Fruit fly (Drosophila melanogaster) whole organism, adult: ENCODE measurements around the gene CG13251.

Experiments used
- CG5204 ChIP-seq: fragments of 200-800 bp; sonication (Bioruptor generic); optimal IDR thresholded peaks from 2 replicates; lab custom pipeline; 2016; ENCODE audit warnings: missing biosample characterization, missing genetic modification characterization
- Clk ChIP-seq: fragments of 200-800 bp; sonication (Bioruptor generic); optimal IDR thresholded peaks from 2 replicates; lab custom pipeline; 2017; ENCODE audit warnings: missing biosample characterization, missing genetic modification characterization
- Crg-1 ChIP-seq: fragments of 200-800 bp; sonication (Bioruptor generic); optimal IDR thresholded peaks from 2 replicates; lab custom pipeline; 2016; ENCODE audit warnings: missing biosample characterization, missing genetic modification characterization
- bab1 ChIP-seq: fragments of 200-800 bp; sonication (Bioruptor generic); optimal IDR thresholded peaks from 3 replicates; lab custom pipeline; 2019; ENCODE audit warnings: missing biosample characterization, mild to moderate bottlenecking, missing genetic modification characterization, moderate library complexity
- cic ChIP-seq: fragments of 200-800 bp; sonication (Bioruptor generic); optimal IDR thresholded peaks from 2 replicates; lab custom pipeline; 2017; ENCODE audit warnings: missing biosample characterization, mild to moderate bottlenecking, missing genetic modification characterization, moderate library complexity
- cnc ChIP-seq, 2 experiments: fragments of >200 bp; optimal IDR thresholded peaks; 2 replicates each; lab custom pipeline; 2017
- kay ChIP-seq: fragments of 200-800 bp; sonication (Bioruptor generic); peaks from one replicate; lab custom pipeline; 2016; ENCODE audit warnings: missing biosample characterization, missing genetic modification characterization, borderline replicate concordance
- ovo ChIP-seq: fragments of 200-800 bp; sonication (Bioruptor generic); optimal IDR thresholded peaks from 2 replicates; lab custom pipeline; 2016; ENCODE audit warnings: missing biosample characterization, missing genetic modification characterization
- pad ChIP-seq: fragments of 200-800 bp; sonication (Bioruptor generic); optimal IDR thresholded peaks from 3 replicates; lab custom pipeline; 2017; ENCODE audit warnings: missing biosample characterization, missing genetic modification characterization, mild to moderate bottlenecking, moderate library complexity, missing genetic modification reagents
- tj ChIP-seq: fragments of 200-800 bp; sonication (Bioruptor generic); optimal IDR thresholded peaks from 3 replicates; lab custom pipeline; 2017; ENCODE audit warnings: missing biosample characterization, mild to moderate bottlenecking, missing genetic modification characterization, moderate library complexity

DNA sequence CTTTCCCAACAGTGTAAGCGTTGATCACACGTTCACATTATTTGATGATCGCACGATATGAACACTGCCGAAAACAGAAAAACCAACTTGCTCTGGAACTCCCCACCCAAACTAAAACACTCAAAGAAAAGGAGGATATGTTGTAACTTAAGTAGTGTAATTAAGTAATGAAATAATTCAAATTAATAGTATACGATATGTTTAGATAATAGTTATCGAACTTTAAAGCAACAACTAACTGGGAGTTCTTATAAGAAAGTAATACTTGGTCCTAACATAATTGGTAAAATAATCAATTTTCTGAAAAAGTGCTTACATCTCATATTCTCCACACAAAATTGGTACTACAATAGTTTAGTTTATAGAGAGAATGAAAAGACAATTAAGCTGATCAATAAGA, 20.1 kb downstream of the CG13251 start:
- TF ChIP-seq kay (GFP tag; lab: Kevin White, UChicago) (no peak), Clk (GFP tag; lab: Kevin White, UChicago) (no peak), cnc (optimal IDR thresholded peaks at IDR 0.05; lab: Kevin White, UChicago) (no peak), pad (GFP tag; lab: Kevin White, UChicago) (no peak), ovo (no peak), tj (GFP tag; lab: Kevin White, UChicago) (no peak), cic (GFP tag; lab: Kevin White, UChicago) (no peak), CG5204 (no peak), Crg-1 (GFP tag; lab: Kevin White, UChicago) (no peak), bab1 (GFP tag; lab: Kevin White, UChicago) (no peak)
